Fruit fly (Drosophila melanogaster) whole organism, embryonic: ENCODE data around the gene CG31560.

Experiments used
- Asciz ChIP-seq: fragments of 200-800 bp; sonication (Bioruptor generic); optimal IDR thresholded peaks from 2 replicates; lab custom pipeline; 2017; ENCODE audit warnings: missing biosample characterization, mild to moderate bottlenecking, missing genetic modification characterization, missing genetic modification reagents
- CG10267 ChIP-seq: fragments of 200-800 bp; sonication (Bioruptor generic); optimal IDR thresholded peaks from 2 replicates; lab custom pipeline; 2018; ENCODE audit warnings: missing biosample characterization, mild to moderate bottlenecking, missing genetic modification characterization, moderate library complexity
- CG10321 ChIP-seq: fragments of 200-800 bp; sonication (Bioruptor generic); IDR thresholded peaks from 2 replicates; pipeline ENCODE4 v1.3.6; 2022; ENCODE audit warnings: missing biosample characterization, missing genetic modification characterization
- CG11504 ChIP-seq: fragments of 200-800 bp; sonication (Bioruptor generic); optimal IDR thresholded peaks from 3 replicates; lab custom pipeline; 2019; ENCODE audit warnings: missing biosample characterization, mild to moderate bottlenecking, missing genetic modification characterization, moderate library complexity
- CG11695 ChIP-seq: fragments of 200-800 bp; sonication (Bioruptor generic); IDR thresholded peaks from 3 replicates; pipeline ENCODE4 v1.3.6; 2022; ENCODE audit warnings: missing biosample characterization, missing genetic modification characterization
- CG11696 ChIP-seq: fragments of 200-800 bp; sonication (Bioruptor generic); IDR thresholded peaks from 2 replicates; pipeline ENCODE4 v1.3.6; 2022; ENCODE audit warnings: missing biosample characterization, missing genetic modification characterization
- CG12104 ChIP-seq: fragments of 200-800 bp; sonication (Bioruptor generic); optimal IDR thresholded peaks from 3 replicates; lab custom pipeline; 2016; ENCODE audit warnings: missing biosample characterization, missing genetic modification characterization
- CG1233 ChIP-seq: fragments of 200-800 bp; sonication (Bioruptor generic); optimal IDR thresholded peaks from 4 replicates; lab custom pipeline; 2018; ENCODE audit warnings: missing biosample characterization, mild to moderate bottlenecking, missing genetic modification characterization
- CG12391 ChIP-seq: fragments of 200-800 bp; sonication (Bioruptor generic); optimal IDR thresholded peaks from 3 replicates; lab custom pipeline; 2018; ENCODE audit warnings: missing biosample characterization, mild to moderate bottlenecking, missing genetic modification characterization, moderate library complexity
- CG14667 ChIP-seq: fragments of 200-800 bp; sonication (Bioruptor generic); IDR thresholded peaks from 2 replicates; pipeline ENCODE4 v1.3.6; 2022; ENCODE audit warnings: missing biosample characterization, missing genetic modification characterization
- CG16815 ChIP-seq: fragments of 200-800 bp; sonication (Bioruptor generic); optimal IDR thresholded peaks from 3 replicates; lab custom pipeline; 2017; ENCODE audit warnings: missing biosample characterization, mild to moderate bottlenecking, missing genetic modification characterization
- CG16863 ChIP-seq: fragments of 200-800 bp; sonication (Bioruptor generic); optimal IDR thresholded peaks from 3 replicates; lab custom pipeline; 2016; ENCODE audit warnings: missing biosample characterization, missing genetic modification characterization
- CG17361 ChIP-seq: fragments of 200-800 bp; sonication (Bioruptor generic); IDR thresholded peaks from 3 replicates; pipeline ENCODE4 v1.3.6; 2022; ENCODE audit warnings: missing biosample characterization, missing genetic modification characterization
- CG17385 ChIP-seq: fragments of 200-800 bp; sonication (Bioruptor generic); optimal IDR thresholded peaks from 3 replicates; lab custom pipeline; 2018; ENCODE audit warnings: missing biosample characterization, mild to moderate bottlenecking, missing genetic modification characterization
- CG2712 ChIP-seq: fragments of 200-800 bp; optimal IDR thresholded peaks from 3 replicates; lab custom pipeline; 2019; ENCODE audit warnings: missing biosample characterization, mild to moderate bottlenecking, missing genetic modification characterization, moderate library complexity
- CG3281 ChIP-seq: fragments of 200-800 bp; sonication (Bioruptor generic); optimal IDR thresholded peaks from 3 replicates; lab custom pipeline; 2017; ENCODE audit warnings: missing biosample characterization, mild to moderate bottlenecking, missing genetic modification characterization
- CG4360 ChIP-seq: fragments of 200-800 bp; sonication (Bioruptor generic); IDR thresholded peaks from 2 replicates; pipeline ENCODE4 v1.3.6; 2022; ENCODE audit warnings: missing biosample characterization, missing genetic modification characterization
- CG4820 ChIP-seq: fragments of 200-800 bp; sonication (Bioruptor generic); optimal IDR thresholded peaks from 3 replicates; lab custom pipeline; 2016; ENCODE audit warnings: missing biosample characterization, missing genetic modification characterization
- CG7556 ChIP-seq: fragments of 200-800 bp; sonication (Bioruptor generic); optimal IDR thresholded peaks from 2 replicates; lab custom pipeline; 2017; ENCODE audit warnings: missing biosample characterization, mild to moderate bottlenecking, missing genetic modification characterization
- CG7839 ChIP-seq: fragments of 200-800 bp; sonication (Bioruptor generic); optimal IDR thresholded peaks from 3 replicates; lab custom pipeline; 2018; ENCODE audit warnings: missing biosample characterization, mild to moderate bottlenecking, missing genetic modification characterization, moderate library complexity
- Dbx ChIP-seq: fragments of 200-800 bp; sonication (Bioruptor generic); IDR thresholded peaks from 3 replicates; pipeline ENCODE4 v1.3.6; 2022; ENCODE audit warnings: missing biosample characterization, missing genetic modification characterization
- Elba2 ChIP-seq: fragments of 200-800 bp; sonication (Bioruptor generic); optimal IDR thresholded peaks from 3 replicates; lab custom pipeline; 2016; ENCODE audit warnings: missing biosample characterization, missing genetic modification characterization
- HHEX ChIP-seq: fragments of 200-800 bp; sonication (Bioruptor generic); optimal IDR thresholded peaks from 3 replicates; lab custom pipeline; 2017; ENCODE audit warnings: missing biosample characterization, mild to moderate bottlenecking, missing genetic modification characterization, missing genetic modification reagents
- Hr51 ChIP-seq, 2 experiments: fragments of 200-800 bp; sonication (Bioruptor generic); optimal IDR thresholded peaks; 2 replicates in 1 of 2; 3 replicates in 1 of 2; lab custom pipeline; 2016 to 2018; ENCODE audit warnings: missing biosample characterization in 2 of 2, missing genetic modification characterization in 2 of 2, mild to moderate bottlenecking in 1 of 2, moderate library complexity in 1 of 2
- Hr78 ChIP-seq, 2 experiments: fragments of 200-800 bp in 1 of 2; fragments of >200 bp in 1 of 2; sonication (Bioruptor generic) in 1 of 2; optimal IDR thresholded peaks; 2 replicates each; lab custom pipeline; 2017 to 2019; ENCODE audit warnings: missing biosample characterization in 2 of 2, missing genetic modification characterization in 2 of 2, mild to moderate bottlenecking in 1 of 2, moderate library complexity in 1 of 2
- Meics ChIP-seq: fragments of 200-800 bp; sonication (Bioruptor generic); optimal IDR thresholded peaks from 2 replicates; lab custom pipeline; 2017; ENCODE audit warnings: missing biosample characterization, mild to moderate bottlenecking, missing genetic modification characterization
- Mes4 ChIP-seq: fragments of 200-800 bp; sonication (Bioruptor generic); optimal IDR thresholded peaks from 2 replicates; lab custom pipeline; 2016; ENCODE audit warnings: missing biosample characterization, missing genetic modification characterization
- Nf-YB ChIP-seq: fragments of 200-800 bp; sonication (Bioruptor generic); optimal IDR thresholded peaks from 3 replicates; lab custom pipeline; 2019; ENCODE audit warnings: missing biosample characterization, mild to moderate bottlenecking, missing genetic modification characterization, moderate library complexity
- Trl ChIP-seq, 3 experiments: fragments of >200 bp in 2 of 3; fragments of 200-800 bp in 1 of 3; sonication (Bioruptor generic) in 1 of 3; optimal IDR thresholded peaks; 2 replicates in 1 of 3; 3 replicates in 2 of 3; lab custom pipeline; 2016 to 2017; ENCODE audit warnings: missing biosample characterization in 1 of 3, missing genetic modification characterization in 1 of 3
- Xbp1 ChIP-seq: fragments of 200-800 bp; sonication (Bioruptor generic); optimal IDR thresholded peaks from 3 replicates; lab custom pipeline; 2016; ENCODE audit warnings: missing biosample characterization, mild to moderate bottlenecking, missing genetic modification characterization
- chinmo ChIP-seq: fragments of 200-800 bp; sonication (Bioruptor generic); IDR thresholded peaks from 4 replicates; pipeline ENCODE4 v1.3.6; 2022; ENCODE audit warnings: missing biosample characterization, missing genetic modification characterization; ENCODE audit not compliant: partially characterized antibody
- chm ChIP-seq: fragments of 200-800 bp; sonication (Bioruptor generic); IDR thresholded peaks from 2 replicates; pipeline ENCODE4 v1.3.6; 2022; ENCODE audit warnings: missing biosample characterization, missing genetic modification characterization
- ewg ChIP-seq: fragments of 200-800 bp; sonication (Bioruptor generic); optimal IDR thresholded peaks from 3 replicates; lab custom pipeline; 2017; ENCODE audit warnings: mild to moderate bottlenecking, missing biosample characterization, missing genetic modification reagents, missing genetic modification characterization
- grau ChIP-seq: fragments of 200-800 bp; optimal IDR thresholded peaks from 3 replicates; lab custom pipeline; 2019; ENCODE audit warnings: missing biosample characterization, mild to moderate bottlenecking, missing genetic modification characterization, moderate library complexity
- gsb-n ChIP-seq: fragments of 200-800 bp; sonication (Bioruptor generic); optimal IDR thresholded peaks from 3 replicates; lab custom pipeline; 2018; ENCODE audit warnings: missing biosample characterization, mild to moderate bottlenecking, missing genetic modification characterization
- kay ChIP-seq: fragments of 200-800 bp; sonication (Bioruptor generic); optimal IDR thresholded peaks from 2 replicates; lab custom pipeline; 2016; ENCODE audit warnings: missing biosample characterization, missing genetic modification characterization
- klu ChIP-seq: fragments of 200-800 bp; sonication (Bioruptor generic); IDR thresholded peaks from 2 replicates; pipeline ENCODE4 v1.3.6; 2022; ENCODE audit warnings: missing biosample characterization, missing genetic modification characterization
- lola ChIP-seq, 3 experiments: fragments of >200 bp in 2 of 3; fragments of 200-800 bp in 1 of 3; sonication (Bioruptor generic) in 1 of 3; optimal IDR thresholded peaks; 2 replicates each; lab custom pipeline; 2017 to 2019; ENCODE audit warnings: missing biosample characterization in 3 of 3, missing genetic modification characterization in 3 of 3, mild to moderate bottlenecking in 1 of 3, moderate library complexity in 1 of 3
- odd ChIP-seq: fragments of 200-800 bp; sonication (Bioruptor generic); optimal IDR thresholded peaks from 2 replicates; lab custom pipeline; 2017; ENCODE audit warnings: missing biosample characterization, mild to moderate bottlenecking, missing genetic modification characterization
- otp ChIP-seq: fragments of 200-800 bp; sonication (Bioruptor generic); IDR thresholded peaks from 3 replicates; pipeline ENCODE4, ENCODE4 v1.3.6; 2022; ENCODE audit warnings: missing biosample characterization, missing genetic modification characterization
- phol ChIP-seq: fragments of 200-800 bp; sonication (Bioruptor generic); optimal IDR thresholded peaks from 3 replicates; lab custom pipeline; 2018; ENCODE audit warnings: missing biosample characterization, mild to moderate bottlenecking, missing genetic modification characterization, moderate library complexity
- run ChIP-seq: fragments of 200-800 bp; sonication (Bioruptor generic); optimal IDR thresholded peaks from 3 replicates; lab custom pipeline; 2018; ENCODE audit warnings: missing biosample characterization, mild to moderate bottlenecking, missing genetic modification characterization
- salm ChIP-seq: fragments of 200-800 bp; sonication (Bioruptor generic); optimal IDR thresholded peaks from 2 replicates; lab custom pipeline; 2018; ENCODE audit warnings: missing biosample characterization, mild to moderate bottlenecking, missing genetic modification characterization
- sc ChIP-seq, 3 experiments: fragments of >200 bp in 2 of 3; fragments of 200-800 bp in 1 of 3; sonication (Bioruptor generic) in 1 of 3; optimal IDR thresholded peaks; 2 replicates in 2 of 3; 3 replicates in 1 of 3; lab custom pipeline; 2017; ENCODE audit warnings: mild to moderate bottlenecking in 1 of 3, missing biosample characterization in 1 of 3, missing genetic modification characterization in 1 of 3, missing genetic modification reagents in 1 of 3
- sens ChIP-seq: fragments of 200-800 bp; sonication (Bioruptor generic); peaks from one replicate; lab custom pipeline; 2016; ENCODE audit warnings: missing biosample characterization, missing genetic modification characterization
- sens-2 ChIP-seq: fragments of 200-800 bp; sonication (Bioruptor generic); IDR thresholded peaks from 2 replicates; pipeline ENCODE4 v1.3.6; 2022; ENCODE audit warnings: missing biosample characterization, missing genetic modification characterization
- twi ChIP-seq: fragments of 200-800 bp; optimal IDR thresholded peaks from 2 replicates; lab custom pipeline; 2019; ENCODE audit warnings: missing biosample characterization, mild to moderate bottlenecking, missing genetic modification characterization, moderate library complexity

The CG31560 gene

DNA sequence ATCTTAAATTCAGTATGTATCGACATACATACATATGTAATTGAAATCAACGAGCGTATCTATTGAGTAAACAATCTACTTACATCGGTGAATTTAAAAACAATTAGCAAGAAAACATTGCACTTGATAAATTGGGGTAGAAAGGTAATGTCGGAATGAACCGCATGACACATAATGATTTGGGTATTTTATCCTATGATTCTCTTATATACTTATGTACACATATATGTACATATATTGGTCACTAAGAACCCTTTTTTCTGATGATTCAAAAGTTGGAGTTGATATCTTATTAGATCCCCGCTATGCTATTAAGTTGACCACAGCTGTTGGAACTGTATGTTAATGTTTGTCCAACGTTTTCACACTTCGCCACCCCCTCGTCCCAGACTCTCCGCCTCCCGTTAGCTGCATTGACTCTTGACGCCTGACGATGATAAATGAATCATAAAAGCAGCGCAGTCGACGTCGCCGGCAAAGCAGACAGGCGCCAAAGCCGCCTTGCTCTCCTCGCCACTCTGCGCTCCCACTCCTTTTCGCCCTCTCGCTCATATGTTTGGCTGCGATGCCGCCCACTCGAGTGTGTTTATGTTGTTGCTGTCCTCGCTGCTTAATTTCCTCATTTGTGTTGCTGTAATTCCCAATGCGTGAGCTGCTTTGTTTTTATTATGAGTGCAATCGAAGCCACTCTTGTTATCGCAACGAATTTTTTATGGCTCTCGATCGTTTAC, 43.3 kb downstream of the CG31560 start (continued):
- TF ChIP-seq klu (GFP tag; lab: Robert Waterston, UW) (no peak), phol (tag; lab: Kevin White, UChicago) (peak; percentile 65), CG10267 (peak; percentile 21), CG12104 (peak; percentile 13), Xbp1 (GFP tag; lab: Kevin White, UChicago) (peak; percentile 37), kay (GFP tag; lab: Kevin White, UChicago) (peak; percentile 2), otp (GFP tag; lab: Robert Waterston, UW) (0 out of 3 replicates have a peak, but pooled peaks have one; percentile 9), CG4360 (GFP tag; lab: Robert Waterston, UW) (peak; percentile 76), CG17385 (GFP tag; lab: Kevin White, UChicago) (peak; percentile 7), Hr51 (GFP tag; optimal IDR thresholded peaks at IDR 0.05; lab: Kevin White, UChicago) (peak in 1 of 2 experiments; percentile 66), Elba2 (no peak), CG12391 (tag; lab: Kevin White, UChicago) (peak; percentile 50), CG16863 (no peak), CG16815 (peak; percentile 32), CG17361 (GFP tag; lab: Robert Waterston, UW) (peak; percentile 49; the same call in 2 of the 3 replicates), CG14667 (GFP tag; lab: Robert Waterston, UW) (no peak), Trl (optimal IDR thresholded peaks at IDR 0.05; lab: Kevin White, UChicago) (peak in 1 of 2 experiments; percentile 37), Trl (GFP tag; optimal IDR thresholded peaks at IDR 0.05; lab: Kevin White, UChicago) (no peak), gsb-n (peak; percentile 28), HHEX (GFP tag; lab: Kevin White, UChicago) (peak; percentile 20), Asciz (peak; percentile 33), chinmo (GFP tag; lab: Robert Waterston, UW) (peak; percentile 76; the same call in 1 of the 4 replicates), ewg (peak; percentile 18), grau (peak; percentile 46), CG7839 (tag; lab: Kevin White, UChicago) (peak; percentile 60), chm (GFP tag; lab: Robert Waterston, UW) (no peak), CG3281 (GFP tag; lab: Kevin White, UChicago) (peak; percentile 28), CG11696 (GFP tag; lab: Robert Waterston, UW) (peak; percentile 68), sc (optimal IDR thresholded peaks at IDR 0.05; lab: Kevin White, UChicago) (no peak), sc (GFP tag; optimal IDR thresholded peaks at IDR 0.05; lab: Kevin White, UChicago) (peak; percentile 9), CG11504 (peak; percentile 72), twi (tag; lab: Kevin White, UChicago) (no peak), Dbx (GFP tag; lab: Robert Waterston, UW) (no peak), CG11695 (0 out of 3 replicates have a peak, but pooled peaks have one; percentile 19), Hr78 (GFP tag; optimal IDR thresholded peaks at IDR 0.05; lab: Kevin White, UChicago) (peak in 1 of 2 experiments; percentile 29), Mes4 (GFP tag; lab: Kevin White, UChicago) (no peak), odd (GFP tag; lab: Kevin White, UChicago) (peak; percentile 3), CG2712 (tag; lab: Kevin White, UChicago) (peak; percentile 48), lola (GFP tag; optimal IDR thresholded peaks at IDR 0.05; lab: Kevin White, UChicago) (peak in 1 of 3 experiments; percentile 40), CG7556 (peak; percentile 21), sens-2 (GFP tag; lab: Robert Waterston, UW) (no peak), CG4820 (GFP tag; lab: Kevin White, UChicago) (peak; percentile 45), Nf-YB (GFP tag; lab: Kevin White, UChicago) (peak; percentile 10), CG10321 (GFP tag; lab: Robert Waterston, UW) (no peak), CG1233 (peak; percentile 29), Meics (peak; percentile 32), salm (tag; lab: Kevin White, UChicago) (peak; percentile 4), run (tag; lab: Kevin White, UChicago) (peak; percentile 17), sens (GFP tag; lab: Kevin White, UChicago) (peak; percentile 82)
